Worm (Caenorhabditis elegans): Measurements from ENCODE around the gene fem-1.

fem-1 gene

DNA sequence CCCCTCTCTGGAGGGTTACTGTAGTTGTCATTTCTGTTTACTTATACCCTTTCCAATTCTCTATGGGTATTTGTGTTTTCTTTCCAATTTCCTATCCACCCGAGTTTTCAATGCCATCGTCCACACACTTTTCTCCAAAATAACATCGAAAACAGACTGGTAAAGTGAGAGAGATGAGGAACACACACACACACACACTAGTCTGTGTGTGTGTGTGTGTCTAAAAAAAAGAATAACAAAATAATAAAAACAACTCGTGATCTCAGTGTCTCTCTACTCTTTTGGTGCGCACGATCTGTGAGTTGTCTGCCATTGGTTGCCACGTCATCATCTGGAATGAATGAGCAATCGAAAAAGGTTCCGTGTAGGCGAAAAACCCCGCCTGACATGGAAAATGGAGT, 48.6 kb upstream of the fem-1 start (continued):
- peak; percentile 38 for TF ChIP-seq nhr-20 (tag; optimal IDR thresholded peaks at IDR 0.05)
- TF ChIP-seq elt-2 (tag; optimal IDR thresholded peaks at IDR 0.05), result no peak
- TF ChIP-seq nhr-85 (tag), result peak; percentile 95

DNA sequence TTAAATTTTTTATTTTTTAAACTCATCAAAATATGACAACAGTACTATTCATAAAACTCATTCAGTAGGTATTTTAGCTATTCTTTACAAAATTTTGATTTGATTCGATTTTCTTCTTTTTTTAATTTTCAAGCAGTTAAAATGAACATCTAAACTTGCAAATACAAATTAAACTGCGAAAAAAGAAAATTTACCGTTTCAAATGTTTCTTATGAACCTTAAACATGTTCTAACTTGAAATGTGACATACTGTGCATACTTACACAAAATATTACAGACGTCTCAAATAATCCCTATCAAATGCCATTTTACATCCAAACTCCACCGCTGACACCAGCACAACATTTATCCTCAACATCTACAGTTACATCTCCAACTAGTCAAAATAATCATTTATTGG, 46.6 kb upstream of the fem-1 start, which contains the start of gene fkh-7:
Gene fkh-7 (plus strand): TSS at position 301 of the 400 bp plus-strand sequence.
- TF ChIP-seq rnt-1 (tag; optimal IDR thresholded peaks at IDR 0.05), result no peak
- no peak for TF ChIP-seq nhr-71 (tag; optimal IDR thresholded peaks at IDR 0.05)
- TF ChIP-seq pag-3 (tag; optimal IDR thresholded peaks at IDR 0.05; ENCODE audit: borderline replicate concordance, insufficient read depth), result no peak
- no peak for TF ChIP-seq nhr-11 (tag; optimal IDR thresholded peaks at IDR 0.05)
- TF ChIP-seq C34B4.2 (tag; optimal IDR thresholded peaks at IDR 0.05), result no peak
- no peak for TF ChIP-seq ceh-82 (tag; optimal IDR thresholded peaks at IDR 0.05)
- TF ChIP-seq nhr-237 (tag; optimal IDR thresholded peaks at IDR 0.05), result no peak
- TF ChIP-seq nhr-90 (tag; optimal IDR thresholded peaks at IDR 0.05; ENCODE audit: poor library complexity), result no peak
- no peak for TF ChIP-seq unc-98 (GFP tag; IDR thresholded peaks at IDR 0.05)
- no peak for TF ChIP-seq zag-1 (tag; optimal IDR thresholded peaks at IDR 0.05)
- no peak for TF ChIP-seq mdl-1 (tag; optimal IDR thresholded peaks at IDR 0.05)
- no peak for TF ChIP-seq nhr-84 (tag; optimal IDR thresholded peaks at IDR 0.05)
- TF ChIP-seq ceh-8 (GFP tag; optimal IDR thresholded peaks at IDR 0.05), result no peak
- no peak for TF ChIP-seq nhr-85 (tag)
- TF ChIP-seq ceh-63 (GFP tag; optimal IDR thresholded peaks at IDR 0.05), result no peak
- no peak for TF ChIP-seq tbx-2 (tag; optimal IDR thresholded peaks at IDR 0.05)

DNA sequence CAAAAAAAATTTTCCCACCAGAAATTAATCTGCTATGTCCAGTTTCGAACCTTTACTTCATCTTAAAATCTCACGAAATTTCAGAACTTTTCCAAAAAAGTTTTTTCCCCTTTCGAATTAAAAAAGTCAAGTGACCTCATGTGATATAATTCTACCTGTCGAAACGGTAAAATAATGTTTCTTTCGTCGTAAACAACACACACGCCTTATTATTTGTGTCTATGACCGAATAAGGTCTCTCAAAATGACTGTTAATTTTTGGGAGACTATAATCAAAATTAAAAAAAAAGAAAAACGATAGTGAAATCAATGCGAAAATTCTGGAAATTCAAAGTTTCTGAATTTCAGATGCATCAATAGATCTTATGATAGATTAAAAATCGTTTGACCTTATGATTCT, 45.4 kb upstream of the fem-1 start:
- TF ChIP-seq pqm-1 (tag; optimal IDR thresholded peaks at IDR 0.05) (no peak), lsy-2 (tag; optimal IDR thresholded peaks at IDR 0.05) (no peak), zip-4 (GFP tag; optimal IDR thresholded peaks at IDR 0.05) (no peak), dsc-1 (tag; optimal IDR thresholded peaks at IDR 0.05) (no peak), nhr-19 (GFP tag; conservative IDR thresholded peaks at IDR 0.05) (no peak), swsn-7 (tag; optimal IDR thresholded peaks at IDR 0.05) (no peak), mab-9 (GFP tag; IDR thresholded peaks at IDR 0.05) (no peak), aly-2 (tag; optimal IDR thresholded peaks at IDR 0.05) (no peak), ceh-63 (GFP tag; optimal IDR thresholded peaks at IDR 0.05) (no peak), ceh-8 (GFP tag; optimal IDR thresholded peaks at IDR 0.05) (no peak), ceh-82 (tag; optimal IDR thresholded peaks at IDR 0.05) (no peak), nhr-20 (tag; optimal IDR thresholded peaks at IDR 0.05) (peak; percentile 16), egl-27 (tag; optimal IDR thresholded peaks at IDR 0.05) (no peak), snpc-4 (tag; optimal IDR thresholded peaks at IDR 0.05) (no peak), blmp-1 (tag; optimal IDR thresholded peaks at IDR 0.05) (peak; percentile 7), unc-98 (GFP tag; IDR thresholded peaks at IDR 0.05) (no peak), nhr-76 (tag; optimal IDR thresholded peaks at IDR 0.05) (no peak), nhr-47 (tag; optimal IDR thresholded peaks at IDR 0.05) (no peak), lin-15B (tag; optimal IDR thresholded peaks at IDR 0.05) (no peak), lin-14 (GFP tag; optimal IDR thresholded peaks at IDR 0.05) (peak; percentile 18), xbp-1 (tag; optimal IDR thresholded peaks at IDR 0.05) (no peak), nhr-12 (tag; optimal IDR thresholded peaks at IDR 0.05) (no peak), sup-37 (GFP tag; optimal IDR thresholded peaks at IDR 0.05) (no peak), lin-35 (GFP tag; optimal IDR thresholded peaks at IDR 0.05) (peak in 1 of 2 experiments; percentile 54), aha-1 (tag; optimal IDR thresholded peaks at IDR 0.05) (no peak), hlh-4 (tag; optimal IDR thresholded peaks at IDR 0.05) (no peak), unc-30 (tag; optimal IDR thresholded peaks at IDR 0.05) (no peak), snu-23 (GFP tag; optimal IDR thresholded peaks at IDR 0.05) (no peak), unc-62 (GFP tag; optimal IDR thresholded peaks at IDR 0.05) (no peak), alr-1 (tag; optimal IDR thresholded peaks at IDR 0.05; ENCODE audit: borderline replicate concordance) (no peak), fkh-10 (GFP tag; optimal IDR thresholded peaks at IDR 0.05) (no peak)
